Fruit fly (Drosophila melanogaster): ENCODE data around the gene ogre.
A peak's percentile ranks its signal among the peaks of the same experiment; 100 is the strongest.

The ogre gene

DNA sequence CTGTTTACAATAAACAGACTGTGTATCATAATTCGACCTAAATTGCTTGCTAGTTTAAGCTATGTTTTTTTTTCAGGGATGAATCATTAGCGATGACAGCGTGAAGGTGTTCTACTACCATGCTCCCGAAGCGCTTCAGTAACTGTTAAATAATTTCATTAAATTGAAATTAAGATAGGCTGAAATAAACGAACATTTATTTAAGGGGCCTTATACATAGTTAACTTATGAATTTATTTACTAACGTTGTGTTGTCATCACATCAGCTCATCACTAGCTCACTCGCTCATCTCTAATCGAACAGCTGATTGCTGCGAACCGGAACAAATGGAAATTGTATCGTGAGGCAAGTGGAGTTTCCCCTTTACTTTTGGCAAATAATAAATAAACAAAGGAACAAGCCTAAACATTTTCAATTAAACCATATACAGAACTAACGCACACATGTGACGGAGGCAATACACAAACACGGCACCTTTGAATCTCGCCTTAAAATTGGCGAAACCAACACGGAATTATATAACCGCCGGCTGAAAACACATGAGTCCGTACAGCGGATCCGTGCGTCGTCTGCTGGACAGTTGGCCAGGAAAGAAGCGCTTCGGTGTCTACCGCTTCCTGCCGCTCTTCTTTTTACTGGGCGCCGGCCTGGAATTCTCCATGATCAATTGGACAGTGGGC is 20.1 kb upstream of the ogre start, which contains the start of the genes cm, sloth1 and sloth2 (continued):
- TF ChIP-seq lbe (GFP tag; optimal IDR thresholded peaks at IDR 0.05) (peak; percentile 57), CG14710 (tag; optimal IDR thresholded peaks at IDR 0.05) (peak; percentile 85), slou (GFP tag; optimal IDR thresholded peaks at IDR 0.05) (peak; percentile 72), CG8089 (GFP tag; optimal IDR thresholded peaks at IDR 0.05) (peak; percentile 76), abd-A (tag; optimal IDR thresholded peaks at IDR 0.05) (peak; percentile 20), Chrac-16 (GFP tag; optimal IDR thresholded peaks at IDR 0.05) (peak; percentile 90), CG1529 (GFP tag; optimal IDR thresholded peaks at IDR 0.05) (peak; percentile 53), TFAM (GFP tag; optimal IDR thresholded peaks at IDR 0.05) (no peak), hb (GFP tag; IDR thresholded peaks at IDR 0.05; ENCODE audit: partially characterized antibody) (peak; percentile 63; the same call in 1 of the 3 replicates), pita (GFP tag; optimal IDR thresholded peaks at IDR 0.05) (no peak), CG1792 (GFP tag; optimal IDR thresholded peaks at IDR 0.05) (peak; percentile 60), CG3838 (GFP tag; optimal IDR thresholded peaks at IDR 0.05) (peak; percentile 72), fd64A (GFP tag; optimal IDR thresholded peaks at IDR 0.05) (no peak), CG31365 (tag; optimal IDR thresholded peaks at IDR 0.05) (peak; percentile 33), unpg (GFP tag; optimal IDR thresholded peaks at IDR 0.05) (peak; percentile 87), Neu2 (GFP tag; optimal IDR thresholded peaks at IDR 0.05; ENCODE audit: borderline replicate concordance) (peak; percentile 35), CG12219 (GFP tag; optimal IDR thresholded peaks at IDR 0.05) (peak; percentile 74), Six4 (GFP tag; optimal IDR thresholded peaks at IDR 0.05) (peak; percentile 77), Hr3 (GFP tag; optimal IDR thresholded peaks at IDR 0.05) (peak; percentile 90), Hand (GFP tag; optimal IDR thresholded peaks at IDR 0.05) (peak; percentile 45), Dfd (GFP tag; optimal IDR thresholded peaks at IDR 0.05) (no peak), CG11695 (GFP tag; IDR thresholded peaks at IDR 0.05) (peak; percentile 71; the same call in 1 of the 3 replicates), GATAe (GFP tag; conservative IDR thresholded peaks at IDR 0.05) (no peak), Elba2 (GFP tag; optimal IDR thresholded peaks at IDR 0.05) (peak; percentile 3), CG16779 (GFP tag; IDR thresholded peaks at IDR 0.05) (peak; percentile 76; the same call in 1 of the 2 replicates), CG6272 (GFP tag; IDR thresholded peaks at IDR 0.05) (peak; percentile 91), CG11093 (GFP tag; IDR thresholded peaks at IDR 0.05) (peak; percentile 68; the same call in 2 of the 3 replicates), CG3163 (GFP tag; optimal IDR thresholded peaks at IDR 0.05) (peak; percentile 55), kah (GFP tag; optimal IDR thresholded peaks at IDR 0.05) (peak; percentile 20), CG30431 (GFP tag; optimal IDR thresholded peaks at IDR 0.05) (peak; percentile 76), CG11504 (tag; optimal IDR thresholded peaks at IDR 0.05) (peak; percentile 80), sima (GFP tag; optimal IDR thresholded peaks at IDR 0.05) (no peak), CG16813 (GFP tag; IDR thresholded peaks at IDR 0.05; ENCODE audit: partially characterized antibody) (peak; percentile 88), CG1233 (GFP tag; optimal IDR thresholded peaks at IDR 0.05) (peak; percentile 78), chn (GFP tag; optimal IDR thresholded peaks at IDR 0.05) (peak; percentile 92), gro (GFP tag; optimal IDR thresholded peaks at IDR 0.05) (peak; percentile 91), CG32767 (GFP tag; IDR thresholded peaks at IDR 0.05) (peak; percentile 70), CG9215 (GFP tag; IDR thresholded peaks at IDR 0.05) (peak; percentile 86), Bdp1 (GFP tag; optimal IDR thresholded peaks at IDR 0.05) (peak; percentile 78), CG10321 (GFP tag; IDR thresholded peaks at IDR 0.05) (0 out of 2 replicates have a peak, but pooled peaks have one; percentile 56), nom (GFP tag; optimal IDR thresholded peaks at IDR 0.05) (peak; percentile 62), CG17829 (tag; optimal IDR thresholded peaks at IDR 0.05) (peak; percentile 87), CHES-1-like (GFP tag; optimal IDR thresholded peaks at IDR 0.05) (peak; percentile 86), pnt (GFP tag; optimal IDR thresholded peaks at IDR 0.05) (peak; percentile 83), jing (GFP tag; optimal IDR thresholded peaks at IDR 0.05) (peak; percentile 70), CG11560 (tag; IDR thresholded peaks at IDR 0.05) (peak; percentile 52; the same call in 1 of the 3 replicates), Adf1 (GFP tag; IDR thresholded peaks at IDR 0.05) (peak; percentile 39), D19B (GFP tag; optimal IDR thresholded peaks at IDR 0.05) (peak; percentile 54), Mrtf (GFP tag; IDR thresholded peaks at IDR 0.05) (peak; percentile 82), Hmx (GFP tag; optimal IDR thresholded peaks at IDR 0.05) (peak; percentile 60)

Data from whole organism, embryonic.